Fruit fly (Drosophila melanogaster): ENCODE data around the gene CG14292.

The CG14292 gene

DNA sequence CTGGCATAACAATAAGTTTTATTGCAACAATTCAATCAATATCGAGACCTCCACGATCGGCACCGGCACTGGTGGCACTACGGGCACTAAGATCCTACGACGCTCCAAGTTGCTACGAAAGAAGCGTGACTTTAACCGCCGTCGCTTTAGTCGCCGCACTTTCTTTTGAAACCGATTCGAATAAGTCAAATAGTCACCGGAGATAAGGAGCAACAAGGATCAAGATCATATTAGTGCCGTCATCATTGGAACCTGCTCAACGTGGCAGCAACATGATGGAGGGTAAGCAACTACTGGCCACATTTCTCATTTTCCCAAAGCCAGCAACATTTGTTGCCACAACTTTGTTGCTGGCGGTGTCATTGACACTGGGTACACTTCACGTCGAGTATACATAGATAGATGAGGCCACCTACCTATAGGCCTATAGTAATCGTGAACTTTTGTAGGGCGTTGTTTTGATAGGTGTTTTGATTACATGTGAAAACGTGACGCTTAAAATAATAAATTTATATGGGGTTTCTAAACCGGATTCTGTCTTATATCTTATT is 10.3 kb upstream of the CG14292 start:
- no peak for TF ChIP-seq CG8478 (optimal IDR thresholded peaks at IDR 0.05)
- TF ChIP-seq CTCF (optimal IDR thresholded peaks at IDR 0.05): no peak

DNA sequence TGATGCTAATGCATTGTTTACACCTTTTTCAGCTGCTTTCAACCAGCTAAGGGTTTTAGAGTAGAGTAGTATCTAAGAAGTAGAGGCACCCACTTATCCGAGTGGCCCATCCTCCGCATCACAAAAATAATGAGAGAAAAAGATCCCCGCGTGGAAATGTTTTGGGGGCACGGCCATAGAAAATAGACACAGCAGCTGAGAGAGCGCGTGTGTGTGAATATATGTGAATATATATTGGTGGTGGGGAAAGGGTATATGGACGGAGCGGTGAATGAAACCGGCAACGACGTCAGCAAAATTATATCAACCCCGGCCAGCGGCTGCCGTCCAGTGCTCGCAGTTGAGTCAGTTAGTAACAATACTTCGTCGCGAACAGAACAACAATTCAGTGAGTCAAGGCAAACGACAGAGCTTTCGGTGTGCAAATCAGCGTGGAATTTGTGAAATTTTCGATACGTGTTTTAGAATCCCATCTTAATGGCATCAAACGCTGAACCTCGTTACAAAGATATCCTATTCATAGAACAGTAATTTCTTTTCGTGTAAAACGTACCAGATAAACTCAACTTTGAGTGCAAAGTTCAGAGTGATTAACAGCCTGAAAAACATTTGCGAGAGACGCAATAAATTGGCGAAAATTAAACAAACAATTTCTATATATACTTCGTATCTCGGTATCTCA is 9.3 kb upstream of the CG14292 start, which contains the start of gene Xrp1:
Gene Xrp1, plus strand, starts transcription at position 375 of the 682 bp plus-strand sequence.
- TF ChIP-seq CG8478 (optimal IDR thresholded peaks at IDR 0.05) (no peak), CTCF (optimal IDR thresholded peaks at IDR 0.05) (no peak)

DNA sequence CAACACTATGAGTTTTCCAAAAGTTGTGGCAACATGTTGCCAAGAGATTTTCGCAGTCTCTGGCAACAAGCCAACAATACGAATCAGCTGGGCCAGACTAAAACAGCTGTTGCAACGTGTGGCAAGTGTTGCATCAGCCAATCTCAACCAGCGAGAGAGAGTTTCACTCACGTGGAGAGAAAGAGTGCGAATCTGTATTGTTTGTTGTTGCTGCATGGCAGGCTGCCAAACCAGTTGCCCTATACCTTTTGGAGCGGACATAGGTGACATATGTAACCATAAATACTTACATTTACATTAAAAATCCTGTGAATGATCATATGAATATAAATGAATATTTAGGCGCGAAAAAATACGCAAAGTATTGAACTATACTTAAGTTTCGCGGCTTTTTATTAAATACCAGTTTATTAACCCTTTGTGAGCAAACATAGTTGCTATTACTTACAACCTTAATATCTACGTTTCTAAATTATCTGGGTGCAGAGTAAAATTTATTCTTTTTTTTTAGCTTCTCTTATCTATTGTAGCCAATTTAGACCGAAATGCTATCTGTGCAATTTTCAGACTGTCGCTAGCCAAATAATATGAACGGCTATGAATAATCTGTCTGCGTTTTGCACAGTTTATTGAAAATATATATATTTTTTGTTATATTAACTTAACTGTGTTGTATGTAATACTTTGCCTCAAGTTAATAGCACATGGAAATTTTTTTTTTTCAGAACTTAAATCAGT is 8.6 kb upstream of the CG14292 start:
- TF ChIP-seq CTCF (optimal IDR thresholded peaks at IDR 0.05): no peak
- TF ChIP-seq CG8478 (optimal IDR thresholded peaks at IDR 0.05): no peak

DNA sequence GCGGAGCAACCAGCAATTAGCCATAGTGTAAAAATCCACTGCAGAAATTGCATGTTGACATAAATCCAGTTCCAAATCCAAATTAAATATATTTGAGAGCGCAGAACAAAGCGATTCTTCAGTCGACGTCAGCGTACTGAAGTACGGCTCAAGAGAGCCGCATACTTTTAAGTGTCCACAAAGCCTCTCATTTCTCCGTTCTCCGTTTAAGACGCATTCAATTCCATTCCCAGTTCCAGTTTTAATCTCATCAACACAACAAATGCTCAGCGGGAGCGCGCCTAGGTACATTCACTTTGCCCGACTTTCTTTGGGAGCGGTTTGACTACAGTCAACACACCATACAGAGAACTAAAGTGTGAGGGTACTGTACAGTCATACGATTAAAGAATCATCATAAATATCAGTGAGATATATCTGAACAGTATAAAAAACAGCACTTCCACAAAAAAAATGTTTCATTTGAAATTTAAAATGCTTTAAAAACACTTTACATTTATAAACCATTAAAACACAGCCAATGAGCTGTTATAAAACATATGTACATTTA is 7.4 kb upstream of the CG14292 start, which contains the start of gene Sgsh:
Gene Sgsh, minus strand, starts transcription at position 141 of the 550 bp plus-strand sequence.
- no peak for TF ChIP-seq CTCF (optimal IDR thresholded peaks at IDR 0.05)
- TF ChIP-seq CG8478 (optimal IDR thresholded peaks at IDR 0.05): no peak

DNA sequence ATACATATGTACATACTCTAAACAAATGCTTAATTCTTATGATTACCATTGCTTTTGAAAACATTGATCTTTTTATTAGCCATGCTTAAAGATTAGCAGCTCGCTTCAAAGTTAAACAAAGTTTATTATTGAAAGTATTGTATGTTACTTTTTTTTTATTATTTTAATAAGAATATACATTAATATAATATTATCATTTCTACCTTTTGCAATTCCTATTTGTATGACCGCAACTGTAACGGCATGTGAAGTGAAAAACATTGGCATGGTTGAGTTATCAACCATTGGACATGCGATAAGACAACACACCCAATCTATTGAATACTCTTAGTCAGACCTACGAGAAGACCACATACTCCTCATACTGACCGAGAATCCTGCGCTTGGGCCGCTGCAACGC is 5.5 kb upstream of the CG14292 start:
- no peak for TF ChIP-seq CTCF (optimal IDR thresholded peaks at IDR 0.05)
- TF ChIP-seq CG8478 (optimal IDR thresholded peaks at IDR 0.05): no peak

DNA sequence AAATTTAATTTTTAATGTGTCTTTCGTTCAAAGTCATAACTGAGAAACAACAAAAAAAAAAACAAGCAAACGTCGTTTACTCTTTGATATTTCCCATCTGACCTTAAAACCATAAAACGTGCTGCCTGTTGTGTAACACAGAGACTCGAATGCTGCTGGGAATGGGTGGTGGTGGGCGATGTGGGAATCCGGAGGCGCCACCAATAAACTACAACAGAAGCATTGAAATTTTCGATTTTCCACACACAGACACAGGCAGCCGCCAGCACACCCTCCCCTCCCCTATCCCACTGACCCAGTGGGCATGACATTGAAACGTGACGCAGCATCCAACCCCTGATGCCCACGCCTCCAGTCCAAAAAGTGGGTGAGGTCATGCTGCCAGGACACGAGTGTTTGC is 4.9 kb upstream of the CG14292 start:
- TF ChIP-seq CG8478 (optimal IDR thresholded peaks at IDR 0.05) (no peak), CTCF (optimal IDR thresholded peaks at IDR 0.05) (no peak)

DNA sequence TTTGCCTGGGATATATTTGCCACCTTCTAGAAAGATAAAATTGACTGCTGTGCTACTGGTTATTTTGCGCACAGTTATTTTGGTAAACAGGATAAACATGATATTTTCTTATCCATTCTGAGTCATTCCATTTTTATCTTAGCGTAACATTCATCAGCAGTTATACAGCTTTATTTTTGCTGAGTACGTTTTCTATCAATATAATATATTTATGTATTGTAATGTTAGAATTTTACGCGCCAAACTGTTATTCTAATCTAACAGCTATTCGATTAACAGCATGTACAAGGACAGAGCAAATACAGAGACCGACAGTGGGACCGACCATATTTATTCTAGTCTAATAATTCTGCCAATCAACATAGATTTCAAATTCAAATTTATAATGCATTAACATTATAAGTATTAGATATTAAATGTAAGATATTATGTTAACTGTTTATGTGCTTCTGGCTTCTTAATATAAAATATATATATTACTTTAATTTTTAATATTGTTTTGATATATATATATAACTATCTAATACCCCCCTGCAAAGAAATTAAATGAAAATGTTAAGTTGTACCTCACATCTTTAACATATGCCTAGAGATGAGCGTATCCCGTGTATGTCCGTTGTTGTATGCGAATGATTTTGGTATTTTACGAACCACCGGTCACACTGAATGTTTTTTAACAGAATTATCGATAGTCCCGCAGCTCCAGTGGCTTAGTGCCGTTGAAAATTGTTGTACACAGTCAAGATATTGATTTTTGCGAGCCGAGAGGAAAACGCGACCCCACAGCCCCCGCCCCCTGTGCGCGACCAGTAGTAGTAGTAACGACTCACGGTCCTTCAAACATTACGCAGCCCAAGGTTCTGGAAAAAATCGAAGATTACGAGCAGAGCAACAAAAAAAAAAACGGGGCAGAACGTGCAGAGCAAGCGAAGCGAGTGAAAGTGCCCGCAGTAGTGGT is 745 bp upstream of the CG14292 start, which contains the start of gene EndoA:
Gene EndoA, plus strand, starts transcription at position 689 of the 958 bp plus-strand sequence.
- TF ChIP-seq CG8478 (optimal IDR thresholded peaks at IDR 0.05) (no peak), CTCF (optimal IDR thresholded peaks at IDR 0.05) (no peak)

DNA sequence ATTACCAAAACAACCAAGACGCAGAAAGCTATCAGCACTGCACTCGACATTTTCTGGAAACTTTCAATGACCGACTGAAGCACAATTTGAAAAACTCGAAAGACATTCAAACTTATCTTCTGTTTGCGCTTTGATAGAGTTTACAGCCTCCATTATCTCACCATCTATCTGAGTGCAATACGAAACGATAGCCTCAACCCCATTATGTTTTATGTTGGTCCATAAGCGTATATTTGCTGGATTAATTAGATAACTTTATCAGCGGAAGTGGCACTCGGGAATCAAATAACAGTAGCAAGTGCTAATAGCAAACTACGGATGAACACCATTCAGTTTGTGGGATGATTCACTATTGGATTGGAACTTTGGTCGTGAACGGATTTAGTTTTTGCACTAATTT is 2.6 kb downstream of the CG14292 start, which contains the start of gene CG34284:
Gene CG34284, minus strand, starts transcription at position 76 of the 400 bp plus-strand sequence.
- TF ChIP-seq CG8478 (optimal IDR thresholded peaks at IDR 0.05) (no peak), CTCF (optimal IDR thresholded peaks at IDR 0.05) (no peak)

DNA sequence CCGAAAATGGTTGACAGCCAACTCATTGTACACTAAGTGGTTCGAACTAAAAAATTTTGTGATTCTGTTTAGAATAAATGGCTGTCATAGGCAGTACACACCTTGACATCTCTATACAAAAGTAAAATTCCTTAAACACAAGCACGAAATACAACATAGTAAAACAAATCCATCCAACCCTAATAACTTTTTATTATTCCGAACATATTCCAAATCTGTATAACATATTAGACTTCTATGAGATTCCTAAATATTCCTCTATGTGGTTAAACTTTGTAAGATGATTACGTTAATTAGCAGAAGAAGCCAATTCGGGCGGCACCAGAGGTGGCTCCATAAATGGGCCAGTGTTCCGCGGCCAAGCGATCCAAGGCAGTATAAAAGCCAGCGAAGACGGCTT is 3.3 kb downstream of the CG14292 start, which contains the start of gene CG14294:
Gene CG14294, minus strand, starts transcription at position 101 of the 400 bp plus-strand sequence.
- no peak for TF ChIP-seq CTCF (optimal IDR thresholded peaks at IDR 0.05)
- no peak for TF ChIP-seq CG8478 (optimal IDR thresholded peaks at IDR 0.05)

DNA sequence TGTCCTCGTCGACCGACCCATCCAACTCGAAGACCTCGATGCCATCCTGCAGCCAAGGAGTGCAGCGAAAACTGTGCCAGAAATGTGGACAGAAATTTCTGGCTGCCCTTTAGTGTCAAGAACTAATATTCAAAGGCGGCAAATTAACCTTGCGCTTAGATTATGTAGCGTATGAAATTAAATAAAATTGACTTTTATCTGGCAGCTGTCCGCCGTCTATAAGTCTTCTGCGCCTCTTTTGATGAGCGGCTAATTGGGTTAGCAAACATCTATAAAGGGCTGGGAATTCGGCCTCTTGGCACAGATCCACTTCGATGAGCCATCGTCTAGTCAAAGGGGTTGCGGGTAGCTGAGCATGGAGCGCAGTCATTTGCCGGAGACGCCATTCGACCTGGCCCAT is 6.3 kb downstream of the CG14292 start, which contains the start of gene Rh2:
Gene Rh2, plus strand, starts transcription at position 301 of the 400 bp plus-strand sequence.
- no peak for TF ChIP-seq CTCF (optimal IDR thresholded peaks at IDR 0.05)
- no peak for TF ChIP-seq CG8478 (optimal IDR thresholded peaks at IDR 0.05)

DNA sequence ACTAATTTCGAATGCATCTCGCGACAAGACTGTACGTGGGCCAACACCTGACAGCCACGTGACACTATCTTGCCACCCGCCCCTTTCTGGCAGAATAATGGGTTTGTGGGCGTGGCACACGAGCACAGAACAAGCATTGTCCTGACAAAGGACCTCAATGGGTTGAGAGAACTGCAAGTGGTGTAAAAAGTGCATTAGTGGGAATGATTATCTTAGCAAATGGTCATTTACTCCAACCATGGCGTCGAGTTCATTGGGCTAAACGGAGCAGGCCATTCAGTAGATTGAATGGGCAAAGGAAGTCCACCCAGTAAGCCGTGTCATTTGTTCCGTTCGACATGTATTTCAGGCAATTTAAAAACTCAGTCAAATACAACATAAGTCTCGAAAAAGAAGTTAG is 7.6 kb downstream of the CG14292 start, which contains the start of gene CG14297:
Gene CG14297, plus strand, starts transcription at position 301 of the 400 bp plus-strand sequence.
- TF ChIP-seq CTCF (optimal IDR thresholded peaks at IDR 0.05) (no peak), CG8478 (optimal IDR thresholded peaks at IDR 0.05) (no peak)

DNA sequence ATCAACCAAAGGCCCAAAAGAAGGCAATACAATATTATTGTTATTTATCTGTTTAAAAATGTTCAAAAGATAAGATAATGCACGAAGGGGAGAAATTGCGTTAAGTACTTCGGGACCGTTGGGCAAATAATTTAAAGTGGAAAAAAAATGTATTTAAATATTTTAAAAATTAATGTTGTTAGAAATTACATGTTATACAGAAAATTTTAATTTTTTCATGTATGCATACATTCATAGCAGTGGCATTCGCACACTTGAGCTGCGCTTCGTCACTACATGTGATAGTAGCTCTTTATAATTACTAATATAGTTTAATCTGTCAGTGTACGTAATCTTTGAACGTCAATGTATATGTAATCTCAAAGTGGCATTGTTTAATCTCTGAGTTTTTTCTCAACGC is 10.2 kb downstream of the CG14292 start:
- TF ChIP-seq CG8478 (optimal IDR thresholded peaks at IDR 0.05) (no peak), CTCF (optimal IDR thresholded peaks at IDR 0.05) (no peak)

DNA sequence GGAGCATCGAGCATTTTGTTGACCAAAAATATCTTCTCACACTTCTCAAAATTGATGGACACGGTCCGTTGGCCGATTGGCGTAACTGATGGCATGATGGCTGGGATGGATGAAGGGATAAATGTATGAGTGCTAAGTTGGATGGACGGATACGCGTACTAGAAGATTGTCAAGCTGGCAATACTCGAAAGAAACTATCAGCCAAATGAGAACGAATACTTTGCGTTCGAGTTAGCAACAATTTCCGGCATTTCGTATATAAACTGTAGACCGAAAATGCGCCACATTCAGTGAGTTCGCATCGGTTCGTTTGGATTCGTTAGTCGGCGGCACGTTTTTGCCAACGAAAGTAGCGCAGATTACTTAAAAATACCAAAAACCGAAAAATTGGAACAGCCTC is 30.2 kb downstream of the CG14292 start, which contains the start of gene CG14298:
Gene CG14298, plus strand, starts transcription at position 301 of the 400 bp plus-strand sequence.
- TF ChIP-seq CG8478 (optimal IDR thresholded peaks at IDR 0.05): no peak

Measured in S2 (cell line).